Worm (Caenorhabditis elegans): ENCODE measurements around the gene gcy-13.
A peak's percentile ranks its signal among the peaks of the same experiment; 100 is the strongest.

gcy-13 gene

DNA sequence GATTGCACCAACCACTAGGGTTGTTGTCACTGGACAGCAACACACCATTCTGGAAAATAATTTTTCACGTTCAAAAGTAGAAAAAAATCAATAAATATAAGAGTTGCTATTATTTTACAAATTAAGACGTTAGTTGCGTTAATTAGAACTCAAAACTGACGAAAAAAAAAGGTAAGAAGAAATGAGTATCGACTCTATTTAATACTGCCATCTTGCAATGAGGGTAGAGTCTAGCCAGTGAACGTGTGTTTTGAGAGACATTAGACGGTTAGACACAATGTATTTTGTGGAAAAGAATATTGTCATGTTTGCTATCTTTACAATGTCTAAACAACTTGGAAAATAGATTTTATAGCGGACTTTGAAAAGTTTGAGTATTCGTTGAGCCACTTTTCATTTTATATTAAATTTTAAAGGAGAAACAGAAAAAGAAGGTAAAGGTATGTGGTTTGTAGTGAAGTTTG lies 44.3 kb upstream of the gcy-13 start, which contains the start of gene cdr-6:
cdr-6 (minus strand) TSS at position 51 of the 464 bp plus-strand sequence.
- TF ChIP-seq nhr-25 (tag; optimal IDR thresholded peaks at IDR 0.05; ENCODE audit: borderline replicate concordance, insufficient read depth) (no peak), hlh-11 (tag; optimal IDR thresholded peaks at IDR 0.05) (peak; percentile 26), daf-16 (GFP tag; optimal IDR thresholded peaks at IDR 0.05) (no peak), daf-16 (tag; optimal IDR thresholded peaks at IDR 0.05) (peak; percentile 79), T20F7.1 (GFP tag; optimal IDR thresholded peaks at IDR 0.05) (peak; percentile 18), zfp-2 (tag; optimal IDR thresholded peaks at IDR 0.05) (no peak), unc-62 (GFP tag; optimal IDR thresholded peaks at IDR 0.05 in 1 of 2) (peak in 1 of 2 experiments; percentile 83), unc-62 (tag; optimal IDR thresholded peaks at IDR 0.05) (no peak), hlh-30 (tag; optimal IDR thresholded peaks at IDR 0.05; ENCODE audit: insufficient read depth) (peak; percentile 17), nhr-102 (tag; optimal IDR thresholded peaks at IDR 0.05) (peak; percentile 34), pqm-1 (tag; optimal IDR thresholded peaks at IDR 0.05) (no peak), attf-4 (tag; optimal IDR thresholded peaks at IDR 0.05) (no peak), ctbp-1 (GFP tag; IDR thresholded peaks at IDR 0.05) (no peak), jun-1 (tag; optimal IDR thresholded peaks at IDR 0.05) (no peak), ceh-62 (tag; optimal IDR thresholded peaks at IDR 0.05) (no peak), nhr-28 (tag; optimal IDR thresholded peaks at IDR 0.05) (peak; percentile 77), fkh-10 (GFP tag; optimal IDR thresholded peaks at IDR 0.05) (no peak), dve-1 (tag; optimal IDR thresholded peaks at IDR 0.05; ENCODE audit: insufficient read depth) (peak; percentile 45), aly-2 (tag; optimal IDR thresholded peaks at IDR 0.05) (no peak), nhr-6 (tag; optimal IDR thresholded peaks at IDR 0.05) (peak; percentile 52), mep-1 (tag; optimal IDR thresholded peaks at IDR 0.05) (peak; percentile 12), hmg-1.1 (GFP tag; IDR thresholded peaks at IDR 0.05) (0 out of 2 replicates have a peak, but pooled peaks have one; percentile 10), egl-27 (tag; optimal IDR thresholded peaks at IDR 0.05) (no peak), nhr-48 (tag; optimal IDR thresholded peaks at IDR 0.05) (peak; percentile 13), mdl-1 (tag; optimal IDR thresholded peaks at IDR 0.05) (peak in 1 of 2 experiments; percentile 24), dmd-6 (GFP tag; IDR thresholded peaks at IDR 0.05) (peak; percentile 51), zip-11 (GFP tag; IDR thresholded peaks at IDR 0.05) (no peak), cey-2 (tag; optimal IDR thresholded peaks at IDR 0.05; ENCODE audit: borderline replicate concordance, insufficient read depth) (no peak)

DNA sequence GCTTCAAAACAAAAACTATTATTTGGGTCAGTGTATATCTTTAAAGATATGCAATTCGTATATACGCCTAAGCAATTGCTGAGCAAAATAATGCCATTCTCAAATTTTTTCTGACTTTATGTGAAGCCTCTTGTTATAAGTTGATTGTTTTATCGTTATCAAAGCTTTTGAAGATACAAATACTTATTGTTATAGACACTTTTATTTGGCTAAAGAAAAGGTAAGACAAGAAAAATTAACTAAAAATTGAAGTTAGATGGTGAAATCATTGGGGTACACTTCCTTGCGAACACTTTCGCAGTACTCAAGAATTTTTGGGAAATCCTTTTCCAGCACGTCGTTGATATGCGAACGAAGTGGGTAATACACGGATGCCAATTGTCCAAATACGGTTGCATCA lies 43.0 kb upstream of the gcy-13 start:
- no peak for TF ChIP-seq arid-1 (GFP tag; conservative IDR thresholded peaks at IDR 0.05)
- TF ChIP-seq unc-62 (GFP tag; optimal IDR thresholded peaks at IDR 0.05 in 1 of 2) = peak in 1 of 2 experiments; percentile 80
- TF ChIP-seq unc-62 (tag; optimal IDR thresholded peaks at IDR 0.05) = no peak

DNA sequence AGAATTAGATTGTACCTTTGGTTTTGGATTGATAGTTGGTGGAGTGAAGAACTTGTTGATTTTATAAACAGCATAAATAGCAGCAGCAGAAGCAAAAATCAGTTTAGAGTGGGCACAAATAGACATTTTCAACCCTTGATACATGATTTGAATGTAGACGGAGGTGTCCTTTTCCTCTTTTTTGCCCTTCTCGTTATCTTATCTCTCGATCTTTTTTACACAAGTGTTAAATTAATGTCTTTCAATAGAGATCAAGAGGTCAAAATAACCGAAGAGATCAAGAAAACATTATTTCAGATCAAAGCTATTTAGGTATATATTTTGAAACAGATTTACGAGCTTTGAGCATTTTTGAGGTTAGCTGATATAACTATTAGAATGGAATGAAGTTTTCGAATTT lies 42.6 kb upstream of the gcy-13 start, which contains the start of gene cdr-7:
cdr-7 (minus strand) TSS at position 205 of the 400 bp plus-strand sequence.
- peak; percentile 13 for TF ChIP-seq nhr-28 (tag; optimal IDR thresholded peaks at IDR 0.05)
- no peak for TF ChIP-seq unc-62 (GFP tag; optimal IDR thresholded peaks at IDR 0.05 in 1 of 2)
- no peak for TF ChIP-seq unc-62 (tag; optimal IDR thresholded peaks at IDR 0.05)
- TF ChIP-seq ama-1 (optimal IDR thresholded peaks at IDR 0.05) = no peak
- no peak for TF ChIP-seq nhr-6 (tag; optimal IDR thresholded peaks at IDR 0.05)
- TF ChIP-seq pha-4 (GFP tag; IDR thresholded peaks at IDR 0.05) = no peak
- TF ChIP-seq pha-4 (tag; optimal IDR thresholded peaks at IDR 0.05) = no peak
- TF ChIP-seq mxl-2 (GFP tag; conservative IDR thresholded peaks at IDR 0.05) = no peak
- no peak for TF ChIP-seq zip-11 (GFP tag; IDR thresholded peaks at IDR 0.05)
- TF ChIP-seq ztf-7 (tag; optimal IDR thresholded peaks at IDR 0.05) = no peak

DNA sequence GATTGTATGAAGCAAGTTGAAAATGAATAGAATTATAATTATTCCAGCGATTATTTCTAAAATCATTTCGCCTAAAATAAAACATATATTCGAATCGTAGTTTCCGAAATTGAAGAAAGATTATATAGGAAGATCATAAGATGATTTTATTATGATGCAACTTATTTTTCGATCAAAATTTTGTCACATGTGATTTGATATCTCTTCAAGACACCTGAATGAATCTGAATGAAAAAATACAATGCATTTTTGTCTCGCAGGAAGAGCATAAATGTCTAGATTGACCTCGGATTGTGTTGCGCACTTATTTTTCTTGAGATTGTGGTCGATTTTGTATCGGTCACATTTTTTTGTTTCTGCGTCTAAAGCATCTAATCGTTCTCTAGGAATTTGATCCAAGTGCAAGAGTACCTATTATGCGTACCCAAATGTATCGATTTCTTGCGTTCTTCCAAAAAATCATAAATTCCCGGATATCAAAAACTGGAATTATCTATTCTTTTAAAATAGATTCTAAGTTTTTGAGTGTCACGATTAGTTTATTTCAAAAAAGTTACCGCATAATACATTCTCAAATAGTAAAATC lies 41.2 kb upstream of the gcy-13 start, which contains the start of gene hrg-2:
hrg-2 (minus strand) TSS at position 98 of the 586 bp plus-strand sequence.
- TF ChIP-seq mep-1 (tag; optimal IDR thresholded peaks at IDR 0.05) = peak; percentile 2
- TF ChIP-seq aha-1 (tag) = peak; percentile 31
- TF ChIP-seq nhr-6 (tag; optimal IDR thresholded peaks at IDR 0.05) = no peak
- no peak for TF ChIP-seq ceh-82 (tag; optimal IDR thresholded peaks at IDR 0.05)
- TF ChIP-seq ztf-7 (tag; optimal IDR thresholded peaks at IDR 0.05) = peak; percentile 93
- no peak for TF ChIP-seq R02D3.7 (tag; optimal IDR thresholded peaks at IDR 0.05)
- TF ChIP-seq dve-1 (tag; optimal IDR thresholded peaks at IDR 0.05; ENCODE audit: insufficient read depth) = peak; percentile 11
- peak; percentile 40 for TF ChIP-seq hlh-30 (tag; optimal IDR thresholded peaks at IDR 0.05; ENCODE audit: insufficient read depth)
- TF ChIP-seq nhr-48 (tag; optimal IDR thresholded peaks at IDR 0.05) = peak; percentile 64
- TF ChIP-seq nhr-28 (tag; optimal IDR thresholded peaks at IDR 0.05) = peak; percentile 14

All from whole organism, L4 larva.